Worm (Caenorhabditis elegans) whole organism, midembryonic: ENCODE results near the gene F35F11.2.
A peak's percentile ranks its signal among the peaks of the same experiment; 100 is the strongest.

Experiments
- T22C8.4 ChIP-seq: fragments of 200-800 bp; sonication (Bioruptor generic); IDR thresholded peaks from 2 replicates; pipeline ENCODE4 v1.3.6; 2022; ENCODE audit warnings: missing genetic modification characterization, missing compliant biosample characterization
- cog-1 ChIP-seq: sonication (generic microtip); optimal IDR thresholded peaks from 2 replicates; lab custom pipeline; 2016; ENCODE audit warnings: missing genetic modification characterization, missing compliant biosample characterization
- flt-1 ChIP-seq: fragments of 200-800 bp; sonication (Bioruptor generic); IDR thresholded peaks from 2 replicates; pipeline ENCODE4 v1.3.6; 2022; ENCODE audit warnings: missing genetic modification characterization, missing compliant biosample characterization
- klf-2 ChIP-seq: fragments of 200-800 bp; sonication (Bioruptor generic); conservative IDR thresholded peaks from 2 replicates; pipeline ENCODE4 v1.3.6; 2022; ENCODE audit warnings: missing genetic modification reagents, missing genetic modification characterization, missing compliant biosample characterization
- med-1 ChIP-seq: sonication (generic microtip); optimal IDR thresholded peaks from 2 replicates; lab custom pipeline; 2017; ENCODE audit warnings: missing genetic modification characterization, mild to moderate bottlenecking, missing compliant biosample characterization, antibody characterized with exemption, missing genetic modification reagents; ENCODE audit not compliant: insufficient read depth
- ref-1 ChIP-seq: fragments of 200-800 bp; sonication (Bioruptor generic); conservative IDR thresholded peaks from 2 replicates; pipeline ENCODE4 v1.3.6; 2022; ENCODE audit warnings: missing genetic modification reagents, missing genetic modification characterization, missing compliant biosample characterization
- tab-1 ChIP-seq: fragments of 200-800 bp; sonication (Bioruptor generic); IDR thresholded peaks from 2 replicates; pipeline ENCODE4 v1.3.6; 2022; ENCODE audit warnings: missing genetic modification characterization, missing compliant biosample characterization
- ztf-23 ChIP-seq: fragments of 200-800 bp; sonication (Bioruptor generic); IDR thresholded peaks from 2 replicates; pipeline ENCODE4 v1.3.6; 2022; ENCODE audit warnings: missing genetic modification reagents, missing genetic modification characterization, missing compliant biosample characterization
- ztf-29 ChIP-seq: fragments of 200-800 bp; sonication (Bioruptor generic); IDR thresholded peaks from 2 replicates; pipeline ENCODE4 v1.3.6; 2022; ENCODE audit warnings: missing genetic modification reagents, missing genetic modification characterization, missing compliant biosample characterization

The F35F11.2 gene

DNA sequence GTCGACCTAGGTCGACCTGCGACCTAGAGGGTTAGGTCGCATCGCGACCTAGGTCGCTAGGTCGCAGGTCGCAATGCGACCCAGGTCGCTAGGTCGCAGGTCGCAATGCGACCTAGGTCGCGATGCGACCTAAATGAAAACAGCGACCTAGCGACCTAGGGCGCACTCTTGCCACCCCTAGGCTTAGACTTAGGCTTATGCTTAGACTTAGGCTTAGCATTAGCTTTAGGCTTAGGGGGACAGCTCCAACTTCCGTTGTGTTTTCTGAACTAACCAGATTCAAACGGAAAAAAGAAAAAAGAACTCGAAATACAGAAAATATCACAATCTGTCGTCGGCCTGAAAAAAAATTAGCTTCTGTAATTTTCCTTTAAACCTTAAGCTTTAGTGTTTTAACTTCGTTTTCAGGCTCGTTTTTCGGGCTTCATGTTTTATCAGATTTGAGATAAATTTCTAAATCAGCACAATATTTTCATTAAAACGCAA is 25.7 kb upstream of the F35F11.2 start:
- TF ChIP-seq med-1 (GFP tag; lab: Kevin White, UChicago) (no peak), klf-2 (GFP tag; lab: Robert Waterston, UW) (no peak), tab-1 (GFP tag; lab: Robert Waterston, UW) (0 out of 2 replicates have a peak, but pooled peaks have one; percentile 54), flt-1 (0 out of 2 replicates have a peak, but pooled peaks have one; percentile 26), ztf-29 (GFP tag; lab: Robert Waterston, UW) (no peak), cog-1 (tag; lab: Kevin White, UChicago) (no peak), ref-1 (GFP tag; lab: Robert Waterston, UW) (no peak), T22C8.4 (GFP tag; lab: Robert Waterston, UW) (0 out of 2 replicates have a peak, but pooled peaks have one; percentile 41), ztf-23 (0 out of 2 replicates have a peak, but pooled peaks have one; percentile 48)

DNA sequence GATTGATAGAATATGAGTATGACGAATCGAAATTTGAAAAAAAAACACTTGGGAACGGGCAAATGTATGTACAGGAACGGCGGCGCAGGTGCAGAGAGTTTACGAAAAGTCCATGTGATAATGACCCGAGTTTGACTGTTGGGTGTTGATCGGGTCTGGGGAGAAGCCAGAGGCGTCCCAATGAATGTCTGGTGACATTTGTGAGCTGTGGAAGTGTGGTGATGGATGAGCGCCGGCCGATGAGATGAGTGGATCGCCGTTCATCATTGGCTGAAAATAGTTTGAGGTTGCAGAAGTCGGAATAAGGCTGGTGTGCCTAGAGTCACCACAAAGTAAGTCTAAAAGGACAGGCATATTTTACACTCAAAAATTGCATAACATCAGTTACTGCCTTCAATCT is 24.4 kb upstream of the F35F11.2 start:
- TF ChIP-seq ztf-23, result no peak
- TF ChIP-seq ref-1 (GFP tag; lab: Robert Waterston, UW), result no peak
- no peak for TF ChIP-seq cog-1 (tag; lab: Kevin White, UChicago)
- TF ChIP-seq tab-1 (GFP tag; lab: Robert Waterston, UW), result no peak
- no peak for TF ChIP-seq T22C8.4 (GFP tag; lab: Robert Waterston, UW)
- TF ChIP-seq flt-1, result no peak
- no peak for TF ChIP-seq klf-2 (GFP tag; lab: Robert Waterston, UW)
- TF ChIP-seq ztf-29 (GFP tag; lab: Robert Waterston, UW), result no peak
- TF ChIP-seq med-1 (GFP tag; lab: Kevin White, UChicago), result no peak

DNA sequence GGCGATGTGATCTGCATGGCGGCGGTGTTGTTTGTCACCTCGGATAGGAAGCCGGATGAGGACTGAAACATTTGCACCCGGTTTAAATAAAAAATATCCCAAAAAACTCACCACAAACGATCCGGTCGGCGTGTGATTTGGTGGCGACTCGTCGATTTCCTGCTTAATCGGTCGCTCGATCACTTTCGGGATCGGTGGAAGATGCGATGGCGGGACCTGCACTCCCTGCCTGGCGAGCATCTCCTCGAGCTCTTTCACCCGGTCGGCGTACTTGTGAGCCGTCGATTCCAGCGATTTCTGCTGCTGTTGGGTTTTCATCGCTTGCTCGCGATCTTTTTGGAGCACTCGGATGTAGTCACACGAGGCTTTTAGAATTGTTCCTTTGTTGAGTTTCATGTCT is 23.4 kb upstream of the F35F11.2 start:
- TF ChIP-seq T22C8.4 (GFP tag; lab: Robert Waterston, UW) (no peak), ztf-29 (GFP tag; lab: Robert Waterston, UW) (no peak), ztf-23 (no peak), cog-1 (tag; lab: Kevin White, UChicago) (no peak), klf-2 (GFP tag; lab: Robert Waterston, UW) (no peak), med-1 (GFP tag; lab: Kevin White, UChicago) (no peak), ref-1 (GFP tag; lab: Robert Waterston, UW) (no peak), tab-1 (GFP tag; lab: Robert Waterston, UW) (no peak), flt-1 (no peak)

DNA sequence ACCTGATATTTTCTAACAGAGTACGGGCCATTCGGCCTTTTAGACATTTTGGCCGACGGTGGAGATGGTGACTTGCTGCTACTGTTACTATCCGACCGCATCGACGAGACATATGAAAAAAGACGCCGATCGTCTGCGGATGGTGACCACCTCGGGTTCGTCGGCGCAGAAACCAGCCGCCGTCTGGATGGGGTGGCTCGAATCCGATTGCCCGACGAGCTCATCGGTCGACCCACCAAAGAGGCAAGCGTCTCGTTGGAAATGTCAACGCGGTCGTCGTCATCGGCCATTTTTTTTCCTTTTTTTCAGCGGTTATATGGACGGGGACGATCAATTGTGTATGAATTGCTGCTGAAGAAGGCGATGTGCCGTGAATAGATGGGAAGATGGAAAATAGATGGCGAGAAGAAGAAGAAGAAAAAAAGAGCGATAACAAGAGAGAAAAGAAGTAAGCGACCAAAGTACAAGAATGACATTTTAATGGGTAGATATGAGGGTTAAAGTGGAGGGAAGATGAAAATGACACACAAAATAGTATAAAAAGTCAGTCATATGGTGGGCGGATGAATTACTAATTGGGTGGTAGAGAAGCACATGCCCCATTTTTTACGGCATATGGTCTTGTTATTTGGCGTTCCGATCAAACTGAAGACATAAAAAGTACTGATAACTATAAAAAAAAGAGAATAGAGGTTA is 21.2 kb upstream of the F35F11.2 start:
- TF ChIP-seq tab-1 (GFP tag; lab: Robert Waterston, UW) (no peak), ztf-29 (GFP tag; lab: Robert Waterston, UW) (no peak), klf-2 (GFP tag; lab: Robert Waterston, UW) (no peak), T22C8.4 (GFP tag; lab: Robert Waterston, UW) (no peak), ref-1 (GFP tag; lab: Robert Waterston, UW) (no peak), med-1 (GFP tag; lab: Kevin White, UChicago) (no peak), ztf-23 (no peak), flt-1 (no peak), cog-1 (tag; lab: Kevin White, UChicago) (no peak)

DNA sequence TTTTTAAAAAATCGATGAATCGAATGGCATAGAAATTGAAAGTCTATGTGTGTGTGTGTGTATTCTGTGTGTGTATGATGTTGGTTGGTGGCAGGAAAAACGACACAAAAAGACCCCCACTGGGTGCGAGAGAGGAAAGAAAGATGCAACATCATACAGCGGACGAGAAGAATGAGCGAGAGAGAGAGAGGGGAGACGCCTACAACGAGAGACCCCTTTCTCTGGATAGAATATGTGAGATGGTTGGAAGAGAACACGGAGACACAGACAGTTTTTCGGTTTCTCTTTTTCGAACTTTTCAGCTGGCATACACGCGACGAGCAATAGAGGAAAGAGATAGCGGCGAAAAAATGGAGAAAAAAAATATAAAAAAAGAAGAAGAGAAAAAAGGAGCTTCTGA is 20.2 kb upstream of the F35F11.2 start:
- TF ChIP-seq flt-1, result peak; percentile 52; the same call in 1 of the 2 replicates
- TF ChIP-seq cog-1 (tag; lab: Kevin White, UChicago), result no peak

DNA sequence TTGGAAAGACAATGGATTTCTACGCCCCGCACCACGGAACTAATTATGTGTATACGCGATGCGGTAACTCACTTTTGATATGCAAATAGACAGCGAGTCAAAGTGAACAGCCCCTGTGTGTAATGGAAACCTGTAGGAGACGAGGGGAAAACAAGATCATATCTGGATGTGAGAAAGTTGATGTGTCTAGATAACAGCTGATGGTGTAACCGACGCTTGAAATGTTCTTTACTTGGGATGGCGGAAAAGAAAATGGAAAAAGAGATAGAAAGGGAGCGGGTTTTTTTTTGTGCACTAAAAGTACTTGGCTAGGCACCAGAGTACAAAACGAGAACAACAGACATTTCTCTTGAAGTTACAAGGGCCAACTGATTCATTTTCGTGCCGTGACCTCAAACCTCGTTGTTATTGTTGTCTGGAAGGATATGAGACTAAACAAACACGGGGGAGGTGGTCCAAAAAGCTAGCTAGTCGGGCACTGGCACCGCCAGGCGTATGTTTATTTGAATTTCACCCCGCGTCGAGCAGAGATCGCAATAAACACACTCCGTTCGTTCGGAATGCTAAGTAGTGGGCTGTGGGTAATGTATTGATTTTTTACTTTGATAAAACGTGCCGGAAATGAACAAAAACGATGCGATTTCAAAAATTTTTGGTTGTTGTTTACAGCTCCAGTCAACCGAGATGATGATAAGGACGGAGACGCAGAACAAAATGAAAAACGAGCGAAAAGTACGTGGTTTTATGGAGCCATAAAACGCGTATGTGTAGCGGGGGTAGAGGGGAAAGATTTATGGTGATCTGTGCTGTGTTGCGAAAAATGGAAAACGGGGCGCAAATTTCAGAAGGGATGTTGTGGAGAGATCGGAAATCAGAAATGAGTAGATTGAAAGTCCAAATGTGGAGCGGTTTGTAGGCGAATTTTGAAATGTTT is 18.0 kb upstream of the F35F11.2 start:
- TF ChIP-seq klf-2 (GFP tag; lab: Robert Waterston, UW) (no peak), tab-1 (GFP tag; lab: Robert Waterston, UW) (no peak), ztf-29 (GFP tag; lab: Robert Waterston, UW) (no peak), T22C8.4 (GFP tag; lab: Robert Waterston, UW) (no peak), med-1 (GFP tag; lab: Kevin White, UChicago) (no peak), flt-1 (no peak), cog-1 (tag; lab: Kevin White, UChicago) (no peak), ref-1 (GFP tag; lab: Robert Waterston, UW) (no peak), ztf-23 (no peak)

DNA sequence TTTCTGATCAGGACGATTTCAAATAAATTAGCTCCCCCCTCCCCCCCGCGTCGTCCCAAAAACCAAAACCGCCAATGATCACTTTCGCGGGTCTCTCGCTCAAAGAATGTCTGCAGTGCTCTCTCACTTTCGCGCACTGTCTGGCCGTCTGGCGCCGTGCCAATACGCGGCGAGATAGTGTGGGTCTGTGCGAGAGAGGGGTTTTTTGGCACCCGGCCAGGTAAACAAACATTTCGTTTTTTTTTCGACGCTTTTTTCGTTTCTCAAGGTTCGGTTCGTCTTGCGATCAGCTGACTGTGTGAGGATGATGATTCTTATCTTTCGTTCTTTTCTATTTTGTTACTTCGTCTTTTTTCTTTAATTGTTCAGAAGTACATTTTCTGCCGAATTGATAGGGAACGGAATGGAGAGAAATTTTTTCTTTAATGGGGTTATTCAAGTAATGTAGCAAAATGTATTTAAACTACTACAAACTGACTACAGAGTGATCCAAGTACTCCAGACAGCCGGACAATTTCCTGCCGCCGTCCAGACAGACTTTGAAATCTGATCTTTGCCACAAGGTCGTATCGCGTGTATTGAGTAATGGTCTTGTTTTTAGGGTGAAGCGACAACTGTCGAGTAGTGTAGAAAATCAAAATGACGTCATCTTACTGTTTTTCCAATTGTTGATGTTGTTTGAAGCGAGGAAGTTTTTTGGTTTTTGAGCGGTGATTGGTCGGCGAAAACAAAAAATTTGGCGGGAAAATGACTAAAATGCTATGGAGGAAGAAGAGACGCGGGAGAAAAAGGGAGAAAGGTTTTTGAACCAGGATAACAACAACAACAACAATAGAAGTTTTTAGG is 15.7 kb upstream of the F35F11.2 start:
- TF ChIP-seq ztf-23 (no peak), flt-1 (no peak), ztf-29 (GFP tag; lab: Robert Waterston, UW) (no peak), ref-1 (GFP tag; lab: Robert Waterston, UW) (no peak), klf-2 (GFP tag; lab: Robert Waterston, UW) (no peak), T22C8.4 (GFP tag; lab: Robert Waterston, UW) (no peak), med-1 (GFP tag; lab: Kevin White, UChicago) (no peak), tab-1 (GFP tag; lab: Robert Waterston, UW) (no peak), cog-1 (tag; lab: Kevin White, UChicago) (no peak)

DNA sequence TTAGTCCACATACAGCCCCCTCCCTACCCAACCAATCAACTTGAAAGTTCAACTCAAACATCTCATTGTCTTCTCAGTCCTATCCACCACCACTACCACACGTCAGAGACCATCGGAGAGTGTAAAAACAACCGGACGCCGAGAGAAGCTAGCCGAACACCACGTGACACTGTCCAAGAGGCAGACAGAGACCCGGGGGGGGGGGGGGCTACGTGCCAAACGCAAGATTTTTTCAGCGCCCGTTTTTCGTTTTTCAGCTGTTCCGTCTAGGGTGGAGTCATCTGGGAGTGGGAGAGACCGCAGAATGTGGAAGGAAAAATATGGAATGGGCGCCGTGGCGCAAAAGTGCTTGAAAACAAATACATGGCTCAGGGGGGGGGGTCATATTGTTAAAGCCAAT is 14.2 kb upstream of the F35F11.2 start:
- TF ChIP-seq cog-1 (tag; lab: Kevin White, UChicago), result no peak
